Worm (Caenorhabditis elegans): ENCODE results near the gene M01H9.2.

The M01H9.2 gene

ce11 chrIV:4477009-4477471, 14.0 kb upstream of the M01H9.2 start, which contains the start of gene M01H9.3:
TSS of gene M01H9.3 (minus strand) at chrIV:4477059.
- TF ChIP-seq unc-120 (tag; optimal IDR thresholded peaks at IDR 0.05; ENCODE audit: poor library complexity, severe bottlenecking): peak; percentile 35
- peak; percentile 19 for TF ChIP-seq mep-1 (tag; optimal IDR thresholded peaks at IDR 0.05)
- no peak for TF ChIP-seq mls-2 (tag; optimal IDR thresholded peaks at IDR 0.05)
- no peak for TF ChIP-seq snpc-4 (tag; optimal IDR thresholded peaks at IDR 0.05)

- TF ChIP-seq unc-62 (GFP tag; optimal IDR thresholded peaks at IDR 0.05) (no peak), unc-39 (tag; optimal IDR thresholded peaks at IDR 0.05) (no peak), ceh-83 (GFP tag; optimal IDR thresholded peaks at IDR 0.05) (no peak), snpc-4 (tag; optimal IDR thresholded peaks at IDR 0.05) (no peak), cnd-1 (tag; optimal IDR thresholded peaks at IDR 0.05) (no peak), ceh-43 (GFP tag; optimal IDR thresholded peaks at IDR 0.05) (no peak)
Observed at ce11 chrIV:4475362-4476086, 12.5 kb upstream of the M01H9.2 start.

ce11 chrIV:4473767-4474166, 10.7 kb upstream of the M01H9.2 start:
- no peak for TF ChIP-seq sem-2 (GFP tag; optimal IDR thresholded peaks at IDR 0.05)
- no peak for TF ChIP-seq ceh-43 (GFP tag; optimal IDR thresholded peaks at IDR 0.05)
- TF ChIP-seq zip-8 (tag; optimal IDR thresholded peaks at IDR 0.05): no peak
- no peak for TF ChIP-seq unc-39 (tag; optimal IDR thresholded peaks at IDR 0.05)
- TF ChIP-seq elt-3 (tag; optimal IDR thresholded peaks at IDR 0.05): no peak
- TF ChIP-seq unc-120 (tag; optimal IDR thresholded peaks at IDR 0.05; ENCODE audit: poor library complexity, severe bottlenecking): no peak
- TF ChIP-seq ham-2 (GFP tag; optimal IDR thresholded peaks at IDR 0.05): no peak
- no peak for TF ChIP-seq elt-1 (tag; optimal IDR thresholded peaks at IDR 0.05; ENCODE audit: borderline replicate concordance, insufficient read depth)
- TF ChIP-seq mab-5 (tag; optimal IDR thresholded peaks at IDR 0.05): no peak
- no peak for TF ChIP-seq hlh-1 (tag; optimal IDR thresholded peaks at IDR 0.05)
- TF ChIP-seq cnd-1 (tag; optimal IDR thresholded peaks at IDR 0.05): no peak

- TF ChIP-seq M03D4.4 (tag; optimal IDR thresholded peaks at IDR 0.05) (no peak), drap-1 (GFP tag; optimal IDR thresholded peaks at IDR 0.05) (no peak), nhr-76 (tag; optimal IDR thresholded peaks at IDR 0.05) (no peak), bed-3 (GFP tag; optimal IDR thresholded peaks at IDR 0.05) (no peak), snpc-4 (tag; optimal IDR thresholded peaks at IDR 0.05) (no peak), ceh-39 (tag; optimal IDR thresholded peaks at IDR 0.05) (no peak), elt-1 (tag; optimal IDR thresholded peaks at IDR 0.05; ENCODE audit: borderline replicate concordance, insufficient read depth) (no peak), mab-5 (tag; optimal IDR thresholded peaks at IDR 0.05) (no peak), mep-1 (tag; optimal IDR thresholded peaks at IDR 0.05) (no peak), lin-13 (tag; optimal IDR thresholded peaks at IDR 0.05) (no peak), nhr-2 (tag; optimal IDR thresholded peaks at IDR 0.05) (no peak), lin-32 (GFP tag; optimal IDR thresholded peaks at IDR 0.05) (no peak), ceh-43 (GFP tag; optimal IDR thresholded peaks at IDR 0.05) (no peak)
Observed at ce11 chrIV:4472418-4473173, 9.6 kb upstream of the M01H9.2 start.

- TF ChIP-seq unc-62 (GFP tag; optimal IDR thresholded peaks at IDR 0.05) (no peak), sem-2 (GFP tag; optimal IDR thresholded peaks at IDR 0.05) (no peak), elt-1 (tag; optimal IDR thresholded peaks at IDR 0.05; ENCODE audit: borderline replicate concordance, insufficient read depth) (no peak), M03D4.4 (tag; optimal IDR thresholded peaks at IDR 0.05) (no peak), snpc-4 (tag; optimal IDR thresholded peaks at IDR 0.05) (no peak), blmp-1 (tag; optimal IDR thresholded peaks at IDR 0.05) (no peak), ceh-39 (tag; optimal IDR thresholded peaks at IDR 0.05) (no peak), ceh-83 (GFP tag; optimal IDR thresholded peaks at IDR 0.05) (no peak), nhr-28 (tag; optimal IDR thresholded peaks at IDR 0.05) (no peak), sptf-1 (tag; optimal IDR thresholded peaks at IDR 0.05) (no peak), nhr-237 (tag; optimal IDR thresholded peaks at IDR 0.05) (no peak), nhr-12 (tag; optimal IDR thresholded peaks at IDR 0.05) (no peak), unc-120 (tag; optimal IDR thresholded peaks at IDR 0.05; ENCODE audit: poor library complexity, severe bottlenecking) (no peak), elt-3 (tag; optimal IDR thresholded peaks at IDR 0.05) (no peak), mep-1 (tag; optimal IDR thresholded peaks at IDR 0.05) (no peak), flh-1 (GFP tag; optimal IDR thresholded peaks at IDR 0.05) (no peak), lin-13 (tag; optimal IDR thresholded peaks at IDR 0.05) (no peak)
Observed at ce11 chrIV:4470885-4471772, 8.1 kb upstream of the M01H9.2 start.
